Fruit fly (Drosophila melanogaster) S2 (cell line): ENCODE results near the gene Ids.

Experiments
- CG8478 ChIP-seq: fragments of >200 bp; optimal IDR thresholded peaks from 2 replicates; lab custom pipeline; 2018
- CTCF ChIP-seq, 2 experiments: fragments of >200 bp; optimal IDR thresholded peaks; 2 replicates each; lab custom pipeline; 2018

DNA sequence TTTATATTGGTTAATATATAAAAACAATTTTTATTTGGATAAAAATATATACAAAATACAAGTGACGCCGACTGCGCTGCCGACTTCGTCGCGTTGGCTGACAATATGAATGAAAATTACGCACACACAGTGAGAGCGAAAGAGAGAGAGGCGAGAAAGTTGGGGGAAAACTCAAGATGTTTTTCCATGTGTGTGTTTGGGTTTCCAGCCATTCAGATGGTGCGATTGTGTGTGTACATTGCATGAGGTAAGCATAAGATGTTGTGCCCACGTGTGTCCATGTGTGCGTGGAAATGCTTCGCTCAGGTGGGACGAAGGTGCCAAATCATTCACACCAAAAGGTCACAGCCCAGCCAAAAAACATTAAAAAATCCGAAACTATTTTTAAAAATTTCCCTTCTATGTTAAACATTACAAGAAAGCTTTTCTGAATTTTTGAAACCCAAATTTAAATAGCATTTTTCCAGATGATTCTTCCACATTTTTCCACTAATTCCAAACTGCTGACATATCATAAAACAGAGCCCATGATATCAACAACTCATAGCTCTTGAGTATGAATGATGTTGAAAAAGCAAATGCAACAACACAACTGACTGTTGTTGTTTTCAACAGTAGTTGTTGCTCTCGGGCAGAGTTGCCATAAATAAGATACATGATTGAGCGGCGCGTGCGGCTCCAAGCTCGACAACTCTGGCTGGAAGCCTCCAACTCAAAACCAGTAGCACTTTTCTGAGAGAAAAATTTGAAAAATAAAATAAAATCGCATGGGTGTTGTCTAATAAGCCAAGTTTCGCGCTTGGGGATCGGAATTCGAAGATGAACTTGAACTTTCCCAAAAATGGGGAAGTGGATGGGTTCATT lies 41.5 kb downstream of the Ids start:
- TF ChIP-seq CG8478 (lab: Kevin White, UChicago) (no peak), CTCF (optimal IDR thresholded peaks at IDR 0.05; lab: Kevin White, UChicago) (no peak)
